Fruit fly (Drosophila melanogaster) whole organism, adult: ENCODE data around the gene CG33489.

Experiments
- Mnt ChIP-seq: fragments of 200-800 bp; sonication (Bioruptor generic); optimal IDR thresholded peaks from 2 replicates; lab custom pipeline; 2016; ENCODE audit warnings: missing biosample characterization, mild to moderate bottlenecking, missing genetic modification characterization
- toe ChIP-seq: fragments of 200-800 bp; sonication (Bioruptor generic); optimal IDR thresholded peaks from 2 replicates; lab custom pipeline; 2016; ENCODE audit warnings: missing biosample characterization, missing genetic modification characterization

DNA sequence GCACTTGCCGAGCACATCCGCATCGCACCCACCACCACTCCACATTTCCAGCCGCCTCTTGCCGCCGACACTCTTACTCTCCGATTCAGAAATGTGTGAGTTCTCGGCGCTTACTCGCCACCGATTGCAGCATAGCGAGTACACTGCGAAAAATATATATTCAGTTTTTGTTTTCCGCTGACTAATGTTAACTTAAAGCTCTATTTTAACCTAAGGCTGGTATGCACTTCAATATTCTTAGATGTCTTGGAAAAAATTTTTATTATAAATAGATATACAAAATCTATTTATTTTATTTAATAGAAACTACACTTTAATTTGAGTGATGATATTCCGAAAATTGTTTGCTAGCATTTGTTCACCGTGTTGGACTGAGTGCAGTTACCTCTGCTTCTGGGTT lies 22.4 kb upstream of the CG33489 start:
- TF ChIP-seq toe (GFP tag; lab: Kevin White, UChicago) (no peak), Mnt (GFP tag; lab: Kevin White, UChicago) (no peak)
